Worm (Caenorhabditis elegans) whole organism, L1 larva: ENCODE data around the gene R07E3.4.

Experiments
- ets-5 ChIP-seq: fragments of 200-800 bp; sonication (Bioruptor generic); IDR thresholded peaks from 2 replicates; pipeline ENCODE4 v1.3.6; 2022; ENCODE audit warnings: missing genetic modification characterization, missing compliant biosample characterization
- grh-1 ChIP-seq: fragments of 200-800 bp; sonication (Bioruptor generic); IDR thresholded peaks from 2 replicates; pipeline ENCODE4 v1.3.6; 2022; ENCODE audit warnings: missing genetic modification reagents, missing genetic modification characterization, missing compliant biosample characterization
- jun-1 ChIP-seq: fragments of 150-350 bp; optimal IDR thresholded peaks from 2 replicates; lab custom pipeline; 2014; ENCODE audit warnings: missing biosample characterization, missing genetic modification reagents, missing genetic modification characterization
- pax-3 ChIP-seq: fragments of 200-800 bp; sonication (Bioruptor generic); optimal IDR thresholded peaks from 2 replicates; lab custom pipeline; 2018; ENCODE audit warnings: mild to moderate bottlenecking, missing genetic modification characterization, moderate library complexity, missing compliant biosample characterization
- tlp-1 ChIP-seq: fragments of 150-350 bp; optimal IDR thresholded peaks from 2 replicates; lab custom pipeline; 2014; ENCODE audit warnings: missing biosample characterization, missing genetic modification characterization

DNA sequence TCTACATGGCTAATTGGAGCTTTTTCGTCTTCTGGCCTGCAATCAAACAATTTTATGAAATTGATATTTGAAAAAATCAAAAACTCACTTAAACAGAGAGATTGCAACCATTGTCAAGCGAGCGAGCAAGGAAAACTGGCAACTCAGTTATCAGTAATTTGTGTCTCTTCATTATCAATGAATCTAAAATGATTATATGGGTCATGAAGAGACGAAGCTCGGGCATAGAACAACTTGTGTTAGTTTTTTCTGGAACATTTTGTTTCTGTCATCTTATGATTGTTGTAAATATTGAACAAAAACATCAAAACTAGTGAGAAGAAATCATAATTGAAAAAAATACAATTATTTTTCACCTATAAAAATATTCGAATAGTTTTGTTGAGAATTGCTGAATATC, 7.8 kb upstream of the R07E3.4 start, which contains the start of gene R07E3.1:
- TF ChIP-seq tlp-1 (tag; lab: Kevin White, UChicago) (no peak), grh-1 (GFP tag; lab: Robert Waterston, UW) (no peak), ets-5 (GFP tag; lab: Robert Waterston, UW) (no peak), pax-3 (tag; lab: Kevin White, UChicago) (no peak), jun-1 (tag; lab: Kevin White, UChicago) (no peak)
